Worm (Caenorhabditis elegans) whole organism, L4/young adult: Measurements from ENCODE around the gene spsb-2.

Experiments used
- W03F9.2 ChIP-seq: fragments of 150-350 bp; optimal IDR thresholded peaks from 2 replicates; lab custom pipeline; 2014; ENCODE audit warnings: missing biosample characterization, missing genetic modification characterization
- dao-5 ChIP-seq: sonication (generic microtip); optimal IDR thresholded peaks from 2 replicates; lab custom pipeline; 2016; ENCODE audit warnings: missing genotype, missing genetic modification characterization, moderate library complexity, missing compliant biosample characterization
- him-1 ChIP-seq: sonication (generic microtip); optimal IDR thresholded peaks from 2 replicates; lab custom pipeline; 2016; ENCODE audit warnings: missing genotype, missing genetic modification reagents, missing genetic modification characterization, missing compliant biosample characterization

- no peak for TF ChIP-seq dao-5 (tag; lab: Kevin White, UChicago)
- TF ChIP-seq him-1, result no peak
- no peak for TF ChIP-seq W03F9.2 (tag; lab: Kevin White, UChicago)
Observed at ce11 chrII:15268195-15268594, 38.1 kb downstream of the spsb-2 start, which contains the start of gene rga-9.
